Worm (Caenorhabditis elegans) whole organism, L4 larva: ENCODE data around the gene paml-1.

Experiments
- F26F4.8 ChIP-seq: fragments of 200-800 bp; sonication (Bioruptor generic); conservative IDR thresholded peaks from 2 replicates; pipeline ENCODE4 v1.3.6; 2022; ENCODE audit warnings: missing genetic modification characterization, missing compliant biosample characterization
- F44E2.7 ChIP-seq: fragments of 200-800 bp; sonication (Bioruptor generic); IDR thresholded peaks from 2 replicates; pipeline ENCODE4 v2.1.2; 2022; ENCODE audit warnings: missing genetic modification characterization, missing compliant biosample characterization
- F49E8.2 ChIP-seq: sonication (generic microtip); optimal IDR thresholded peaks from 2 replicates; lab custom pipeline; 2016; ENCODE audit warnings: missing compliant biosample characterization, mild to moderate bottlenecking, missing genetic modification characterization, borderline replicate concordance
- Y5F2A.4 ChIP-seq: fragments of 200-800 bp; sonication (Bioruptor generic); optimal IDR thresholded peaks from 2 replicates; lab custom pipeline; 2018; ENCODE audit warnings: mild to moderate bottlenecking, missing genetic modification characterization, missing compliant biosample characterization
- aha-1 ChIP-seq: fragments of 150-350 bp; peaks from one replicate; lab custom pipeline; 2014; ENCODE audit warnings: missing biosample characterization, missing genetic modification characterization
- ama-1 ChIP-seq: fragments of 150-350 bp; optimal IDR thresholded peaks from 2 replicates; lab custom pipeline; 2014; ENCODE audit warnings: inconsistent platforms, mixed read lengths
- arid-1 ChIP-seq: fragments of 200-800 bp; sonication (Bioruptor generic); conservative IDR thresholded peaks from 2 replicates; pipeline ENCODE4 v1.3.6; 2022; ENCODE audit warnings: missing genetic modification reagents, missing genetic modification characterization, missing compliant biosample characterization
- attf-4 ChIP-seq: sonication (generic microtip); optimal IDR thresholded peaks from 3 replicates; lab custom pipeline; 2017; ENCODE audit warnings: missing biosample characterization, missing genetic modification characterization
- ceh-20 ChIP-seq: fragments of 200-800 bp; sonication (Bioruptor generic); IDR thresholded peaks from 2 replicates; pipeline ENCODE4 v1.3.6; 2022; ENCODE audit warnings: missing genetic modification reagents, missing genetic modification characterization, missing compliant biosample characterization
- ceh-28 ChIP-seq: fragments of 150-350 bp; optimal IDR thresholded peaks from 2 replicates; lab custom pipeline; 2014; ENCODE audit warnings: missing biosample characterization, missing genetic modification reagents, missing genetic modification characterization
- ceh-32 ChIP-seq: sonication (generic microtip); optimal IDR thresholded peaks from 2 replicates; lab custom pipeline; 2016; ENCODE audit warnings: mild to moderate bottlenecking, missing genetic modification characterization, missing compliant biosample characterization; ENCODE audit not compliant: poor library complexity
- ceh-62 ChIP-seq: sonication (generic microtip); optimal IDR thresholded peaks from 2 replicates; lab custom pipeline; 2017; ENCODE audit warnings: missing biosample characterization, missing genetic modification characterization
- cey-2 ChIP-seq: sonication (generic microtip); optimal IDR thresholded peaks from 3 replicates; lab custom pipeline; 2017; ENCODE audit warnings: missing genetic modification characterization, mild to moderate bottlenecking, missing compliant biosample characterization, antibody characterized with exemption, borderline replicate concordance; ENCODE audit not compliant: insufficient read depth
- daf-16 ChIP-seq, 3 experiments: sonication (generic microtip); optimal IDR thresholded peaks; 2 replicates each; lab custom pipeline; 2016 to 2017; ENCODE audit warnings: missing genetic modification characterization in 3 of 3, missing genetic modification reagents in 3 of 3, mild to moderate bottlenecking in 2 of 3, missing compliant biosample characterization in 2 of 3, missing biosample characterization in 1 of 3, moderate library complexity in 1 of 3
- daf-8 ChIP-seq: fragments of 200-800 bp; sonication (Bioruptor generic); IDR thresholded peaks from 2 replicates; pipeline ENCODE4 v1.3.6; 2022; ENCODE audit warnings: missing genetic modification characterization, missing compliant biosample characterization
- dmd-6 ChIP-seq: fragments of 200-800 bp; sonication (Bioruptor generic); IDR thresholded peaks from 2 replicates; pipeline ENCODE4 v1.3.6; 2022; ENCODE audit warnings: missing genetic modification reagents, missing genetic modification characterization, missing compliant biosample characterization
- dmd-9 ChIP-seq: fragments of 200-800 bp; sonication (Bioruptor generic); IDR thresholded peaks from 2 replicates; pipeline ENCODE4 v1.3.6; 2022; ENCODE audit warnings: missing genetic modification reagents, missing genetic modification characterization, missing compliant biosample characterization
- duxl-1 ChIP-seq: sonication (generic microtip); optimal IDR thresholded peaks from 2 replicates; lab custom pipeline; 2016; ENCODE audit warnings: mild to moderate bottlenecking, missing genetic modification characterization, moderate library complexity, missing compliant biosample characterization; ENCODE audit not compliant: poor library complexity
- fkh-10 ChIP-seq: fragments of 150-350 bp; optimal IDR thresholded peaks from 2 replicates; lab custom pipeline; 2014; ENCODE audit warnings: missing biosample characterization, missing genetic modification reagents, missing genetic modification characterization
- fos-1 ChIP-seq: fragments of 150-350 bp; optimal IDR thresholded peaks from 2 replicates; lab custom pipeline; 2014; ENCODE audit warnings: missing biosample characterization, missing genetic modification characterization
- hif-1 ChIP-seq, 2 experiments: sonication (generic microtip); optimal IDR thresholded peaks; 2 replicates each; lab custom pipeline; 2016 to 2017; ENCODE audit warnings: missing compliant biosample characterization in 2 of 2, missing genetic modification characterization in 2 of 2, missing genetic modification reagents in 2 of 2, missing genotype in 2 of 2, mild to moderate bottlenecking in 1 of 2
- hlh-11 ChIP-seq: fragments of 200-800 bp; sonication (Bioruptor generic); optimal IDR thresholded peaks from 2 replicates; lab custom pipeline; 2018; ENCODE audit warnings: mild to moderate bottlenecking, missing genetic modification characterization, missing compliant biosample characterization
- hlh-30 ChIP-seq: sonication (generic microtip); optimal IDR thresholded peaks from 2 replicates; lab custom pipeline; 2017; ENCODE audit warnings: antibody characterized with exemption, mild to moderate bottlenecking, missing genetic modification characterization, missing compliant biosample characterization; ENCODE audit not compliant: insufficient read depth
- lin-1 ChIP-seq: fragments of 200-800 bp; sonication (Bioruptor generic); IDR thresholded peaks from 2 replicates; pipeline ENCODE4 v1.3.6; 2022; ENCODE audit warnings: missing genetic modification reagents, missing genetic modification characterization, missing compliant biosample characterization
- lin-13 ChIP-seq: fragments of 150-350 bp; optimal IDR thresholded peaks from 2 replicates; lab custom pipeline; 2014; ENCODE audit warnings: missing biosample characterization, missing genetic modification reagents, missing genetic modification characterization
- lin-15B ChIP-seq: fragments of 150-350 bp; sonication (generic microtip); optimal IDR thresholded peaks from 3 replicates; lab custom pipeline; 2014; ENCODE audit warnings: missing biosample characterization, missing genetic modification characterization
- mep-1 ChIP-seq: fragments of 150-350 bp; sonication (generic microtip); optimal IDR thresholded peaks from 3 replicates; lab custom pipeline; 2014; ENCODE audit warnings: missing biosample characterization, missing genetic modification characterization
- mes-2 ChIP-seq: sonication (generic microtip); optimal IDR thresholded peaks from 2 replicates; lab custom pipeline; 2016; ENCODE audit warnings: missing genotype, mild to moderate bottlenecking, missing genetic modification characterization, missing compliant biosample characterization; ENCODE audit not compliant: poor library complexity, severe bottlenecking
- mxl-2 ChIP-seq: fragments of 200-800 bp; sonication (Bioruptor generic); conservative IDR thresholded peaks from 2 replicates; pipeline ENCODE4 v1.3.6; 2022; ENCODE audit warnings: missing genetic modification reagents, missing genetic modification characterization, missing compliant biosample characterization
- nhr-10 ChIP-seq: fragments of 150-350 bp; optimal IDR thresholded peaks from 2 replicates; lab custom pipeline; 2014; ENCODE audit warnings: missing biosample characterization, missing genetic modification characterization
- nhr-111 ChIP-seq: fragments of 200-800 bp; sonication (Bioruptor generic); optimal IDR thresholded peaks from 2 replicates; lab custom pipeline; 2018; ENCODE audit warnings: mild to moderate bottlenecking, missing genetic modification characterization, missing compliant biosample characterization
- nhr-237 ChIP-seq: sonication (generic microtip); optimal IDR thresholded peaks from 2 replicates; lab custom pipeline; 2017; ENCODE audit warnings: missing biosample characterization, missing genetic modification characterization
- nhr-48 ChIP-seq: sonication (generic microtip); optimal IDR thresholded peaks from 2 replicates; lab custom pipeline; 2016; ENCODE audit warnings: mild to moderate bottlenecking, missing genetic modification characterization, missing compliant biosample characterization
- nhr-77 ChIP-seq: fragments of 150-350 bp; optimal IDR thresholded peaks from 2 replicates; lab custom pipeline; 2014; ENCODE audit warnings: missing biosample characterization, missing genetic modification characterization
- pha-4 ChIP-seq, 2 experiments: fragments of 150-350 bp in 1 of 2; fragments of 200-800 bp in 1 of 2; sonication (Bioruptor generic) in 1 of 2; IDR thresholded peaks in 1 of 2; optimal IDR thresholded peaks in 1 of 2; 2 replicates each; pipeline versions ENCODE4 v1.3.6 to Lab custom; 2014 to 2022; ENCODE audit warnings: missing genetic modification characterization in 2 of 2, missing genetic modification reagents in 2 of 2, missing biosample characterization in 1 of 2, missing compliant biosample characterization in 1 of 2
- rbr-2 ChIP-seq: sonication (generic microtip); optimal IDR thresholded peaks from 2 replicates; lab custom pipeline; 2016; ENCODE audit warnings: missing genotype, missing genetic modification characterization, missing compliant biosample characterization
- sdz-12 ChIP-seq: fragments of 200-800 bp; sonication (Bioruptor generic); optimal IDR thresholded peaks from 2 replicates; lab custom pipeline; 2018; ENCODE audit warnings: mild to moderate bottlenecking, missing genetic modification characterization, missing compliant biosample characterization
- skn-1 ChIP-seq: fragments of 150-350 bp; optimal IDR thresholded peaks from 2 replicates; lab custom pipeline; 2014; ENCODE audit warnings: missing biosample characterization, missing genetic modification characterization
- snpc-1.2 ChIP-seq: fragments of 200-800 bp; sonication (Bioruptor generic); IDR thresholded peaks from 2 replicates; pipeline ENCODE4 v1.3.6; 2022; ENCODE audit warnings: missing genetic modification reagents, missing genetic modification characterization, missing compliant biosample characterization
- vab-7 ChIP-seq: fragments of 200-800 bp; sonication (Bioruptor generic); IDR thresholded peaks from 2 replicates; pipeline ENCODE4 v1.3.6; 2022; ENCODE audit warnings: missing genetic modification reagents, missing genetic modification characterization, missing compliant biosample characterization
- zfp-3 ChIP-seq: fragments of 200-800 bp; sonication (Bioruptor generic); conservative IDR thresholded peaks from 2 replicates; pipeline ENCODE4 v1.3.6; 2022; ENCODE audit warnings: missing genetic modification reagents, missing genetic modification characterization, missing compliant biosample characterization
- zip-2 ChIP-seq: fragments of 150-350 bp; optimal IDR thresholded peaks from 2 replicates; lab custom pipeline; 2014; ENCODE audit warnings: missing biosample characterization, missing genetic modification characterization
- ztf-7 ChIP-seq: fragments of 150-350 bp; optimal IDR thresholded peaks from 2 replicates; lab custom pipeline; 2014; ENCODE audit warnings: missing biosample characterization, missing genetic modification characterization

paml-1 gene

DNA sequence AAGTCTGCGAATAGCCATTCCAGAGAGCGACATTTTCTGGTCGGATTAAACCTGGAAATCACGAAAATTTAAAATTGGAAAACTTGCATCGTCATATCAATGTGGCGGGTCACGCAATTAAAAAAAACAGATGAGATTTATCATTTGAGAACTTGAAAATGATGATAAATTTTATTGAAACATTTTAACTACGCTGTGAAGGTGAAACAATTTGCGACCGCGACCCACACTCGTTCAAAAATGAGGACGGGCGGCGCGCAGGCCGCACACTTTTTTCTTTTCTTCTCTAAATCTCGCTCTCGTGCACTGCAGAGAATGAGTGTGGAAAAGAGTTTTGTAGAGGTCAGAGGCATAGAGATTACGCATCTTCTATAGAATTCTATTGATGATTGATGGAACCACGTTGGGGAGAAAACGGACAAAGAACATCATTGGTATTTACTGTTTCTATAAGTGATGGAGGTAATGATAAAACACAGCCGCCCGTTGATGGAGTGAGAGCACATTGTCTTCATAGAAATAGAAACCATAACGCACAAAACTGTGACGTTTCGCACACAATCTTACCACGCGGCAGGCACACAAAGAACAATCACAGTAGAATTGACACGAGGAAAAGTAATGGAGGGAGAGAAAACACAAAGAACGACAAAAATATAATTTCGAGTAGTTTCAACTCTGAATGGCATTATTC is 17.1 kb downstream of the paml-1 start, which contains the start of gene cts-1 (continued):
- TF ChIP-seq daf-16 (GFP tag; optimal IDR thresholded peaks at IDR 0.05; lab: Kevin White, UChicago) (peak in 1 of 2 experiments; percentile 46), daf-16 (tag; optimal IDR thresholded peaks at IDR 0.05; lab: Kevin White, UChicago) (peak; percentile 98), rbr-2 (peak; percentile 70), nhr-10 (tag; lab: Kevin White, UChicago) (peak; percentile 68), mep-1 (peak; percentile 89), ztf-7 (tag; lab: Kevin White, UChicago) (peak; percentile 34), zip-2 (tag; lab: Kevin White, UChicago) (peak; percentile 30)

DNA sequence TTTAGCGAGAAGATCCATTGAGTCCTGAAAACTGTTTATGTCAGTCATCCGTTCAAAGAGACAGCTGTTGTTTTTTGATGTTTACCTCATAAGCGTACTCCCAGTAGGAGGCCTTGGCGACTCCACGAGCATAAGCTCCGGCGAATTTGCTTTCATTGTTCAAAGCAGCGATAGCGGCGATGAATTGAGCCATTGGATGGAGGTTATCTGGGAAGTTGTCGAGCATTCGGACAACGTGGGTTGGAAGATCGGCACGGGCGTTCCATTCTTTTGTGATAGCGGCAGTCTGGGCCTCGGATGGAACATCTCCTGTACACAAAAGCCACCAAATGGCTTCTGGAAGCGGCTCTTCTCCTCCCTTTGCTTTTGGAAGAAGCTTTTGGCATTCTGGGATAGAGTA is 18.0 kb downstream of the paml-1 start:
- TF ChIP-seq daf-16 (GFP tag; optimal IDR thresholded peaks at IDR 0.05; lab: Kevin White, UChicago) (peak in 1 of 2 experiments; percentile 31), daf-16 (tag; optimal IDR thresholded peaks at IDR 0.05; lab: Kevin White, UChicago) (no peak), ceh-32 (no peak), snpc-1.2 (GFP tag; lab: Robert Waterston, UW) (no peak), arid-1 (GFP tag; lab: Robert Waterston, UW) (no peak), aha-1 (peak; percentile 94), pha-4 (GFP tag; IDR thresholded peaks at IDR 0.05; lab: Robert Waterston, UW) (no peak), pha-4 (tag; optimal IDR thresholded peaks at IDR 0.05; lab: Kevin White, UChicago) (no peak), F44E2.7 (GFP tag; lab: Robert Waterston, UW) (no peak), daf-8 (GFP tag; lab: Robert Waterston, UW) (no peak)
- TF ChIP-seq, all 104 proteins: peak for 2

DNA sequence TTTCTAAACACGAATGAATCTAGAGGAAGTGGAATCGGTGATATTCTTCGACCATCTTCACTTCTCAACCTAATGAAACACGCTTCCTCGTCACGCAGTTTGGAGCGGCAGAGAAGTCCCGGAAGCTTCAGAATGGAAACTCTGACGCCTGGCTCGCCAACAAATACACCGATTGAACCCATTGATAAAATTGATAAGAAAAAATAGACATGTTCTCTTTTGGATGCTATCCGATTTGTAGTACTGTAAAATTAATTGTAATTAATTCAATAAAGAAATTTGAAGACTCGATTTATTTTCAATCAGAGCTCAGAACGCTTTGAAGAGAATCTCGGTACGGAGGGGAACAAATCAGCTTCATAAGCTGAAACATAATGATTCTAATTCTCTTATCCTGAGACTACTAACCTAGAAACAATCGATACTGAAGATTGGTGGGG is 19.3 kb downstream of the paml-1 start:
- peak; percentile 99 for TF ChIP-seq zfp-3
- TF ChIP-seq dmd-6: peak; percentile 59
- TF ChIP-seq fos-1 (tag; lab: Kevin White, UChicago): peak; percentile 32
- TF ChIP-seq nhr-48 (tag; lab: Kevin White, UChicago): peak; percentile 65
- peak; percentile 58 for TF ChIP-seq hlh-30 (tag; lab: Kevin White, UChicago)
- peak; percentile 74 for TF ChIP-seq hlh-11 (tag; lab: Kevin White, UChicago)
- TF ChIP-seq sdz-12: peak; percentile 86
- TF ChIP-seq hif-1 (tag; optimal IDR thresholded peaks at IDR 0.05; lab: Kevin White, UChicago): peak in 1 of 2 experiments; percentile 21
- no peak for TF ChIP-seq skn-1 (tag; lab: Kevin White, UChicago)
- TF ChIP-seq dmd-9: peak; percentile 77
- peak; percentile 70 for TF ChIP-seq arid-1 (GFP tag; lab: Robert Waterston, UW)
- TF ChIP-seq duxl-1 (tag; lab: Kevin White, UChicago): peak; percentile 40
- TF ChIP-seq ceh-28 (tag; lab: Kevin White, UChicago): no peak
- TF ChIP-seq mep-1: peak; percentile 87
- no peak for TF ChIP-seq fkh-10 (GFP tag; lab: Kevin White, UChicago)
- no peak for TF ChIP-seq lin-15B (tag; lab: Kevin White, UChicago)
- peak; percentile 90 for TF ChIP-seq ama-1 (lab: Kevin White, UChicago)
- TF ChIP-seq mxl-2: no peak
- TF ChIP-seq mes-2 (tag; lab: Kevin White, UChicago): peak; percentile 49
- peak; percentile 85 for TF ChIP-seq nhr-10 (tag; lab: Kevin White, UChicago)
- peak; percentile 17 for TF ChIP-seq rbr-2
- TF ChIP-seq nhr-111 (GFP tag; lab: Kevin White, UChicago): no peak
- TF ChIP-seq ztf-7 (tag; lab: Kevin White, UChicago): no peak
- TF ChIP-seq nhr-77 (tag; lab: Kevin White, UChicago): peak; percentile 75
- TF ChIP-seq F49E8.2 (tag; lab: Kevin White, UChicago): peak; percentile 19
- peak; percentile 2 for TF ChIP-seq Y5F2A.4 (GFP tag; lab: Kevin White, UChicago)
- TF ChIP-seq nhr-237: no peak
- no peak for TF ChIP-seq vab-7 (GFP tag; lab: Robert Waterston, UW)
- TF ChIP-seq F26F4.8 (GFP tag; lab: Robert Waterston, UW): 0 out of 2 replicates have a peak, but pooled peaks have one; percentile 48
- no peak for TF ChIP-seq cey-2 (tag; lab: Kevin White, UChicago)
- TF ChIP-seq attf-4 (tag; lab: Kevin White, UChicago): no peak
- TF ChIP-seq ceh-20 (GFP tag; lab: Robert Waterston, UW): peak; percentile 58; the same call in 1 of the 2 replicates
- peak; percentile 61; the same call in 1 of the 2 replicates for TF ChIP-seq lin-1 (GFP tag; lab: Robert Waterston, UW)
- TF ChIP-seq ceh-62 (tag; lab: Kevin White, UChicago): no peak
- TF ChIP-seq lin-13 (GFP tag; lab: Kevin White, UChicago): peak; percentile 43
